Fruit fly (Drosophila melanogaster) whole organism, embryonic: ENCODE data around the gene BBIP1.

Experiments used
- CG1233 ChIP-seq: fragments of 200-800 bp; sonication (Bioruptor generic); optimal IDR thresholded peaks from 4 replicates; lab custom pipeline; 2018; ENCODE audit warnings: missing biosample characterization, mild to moderate bottlenecking, missing genetic modification characterization
- CG12391 ChIP-seq: fragments of 200-800 bp; sonication (Bioruptor generic); optimal IDR thresholded peaks from 3 replicates; lab custom pipeline; 2018; ENCODE audit warnings: missing biosample characterization, mild to moderate bottlenecking, missing genetic modification characterization, moderate library complexity
- CG13123 ChIP-seq: fragments of 200-800 bp; sonication (Bioruptor generic); optimal IDR thresholded peaks from 2 replicates; lab custom pipeline; 2016; ENCODE audit warnings: missing biosample characterization, missing genetic modification characterization
- CG13287 ChIP-seq: fragments of 200-800 bp; sonication (Bioruptor generic); IDR thresholded peaks from 2 replicates; pipeline ENCODE4 v1.3.6; 2022; ENCODE audit warnings: missing biosample characterization, missing genetic modification characterization; ENCODE audit not compliant: partially characterized antibody
- CG13296 ChIP-seq: fragments of 200-800 bp; sonication (Bioruptor generic); optimal IDR thresholded peaks from 3 replicates; lab custom pipeline; 2018; ENCODE audit warnings: missing biosample characterization, mild to moderate bottlenecking, missing genetic modification characterization
- CG14014 ChIP-seq: fragments of 200-800 bp; sonication (Bioruptor generic); IDR thresholded peaks from 2 replicates; pipeline ENCODE4 v1.3.6; 2022; ENCODE audit warnings: missing biosample characterization, missing genetic modification characterization
- CG14710 ChIP-seq: fragments of 200-800 bp; sonication (Bioruptor generic); optimal IDR thresholded peaks from 3 replicates; lab custom pipeline; 2019; ENCODE audit warnings: missing biosample characterization, mild to moderate bottlenecking, missing genetic modification characterization, moderate library complexity
- CG15011 ChIP-seq: fragments of 200-800 bp; sonication (Bioruptor generic); optimal IDR thresholded peaks from 3 replicates; lab custom pipeline; 2018; ENCODE audit warnings: missing biosample characterization, mild to moderate bottlenecking, missing genetic modification characterization
- CG17385 ChIP-seq: fragments of 200-800 bp; sonication (Bioruptor generic); optimal IDR thresholded peaks from 3 replicates; lab custom pipeline; 2018; ENCODE audit warnings: missing biosample characterization, mild to moderate bottlenecking, missing genetic modification characterization
- CG2199 ChIP-seq: fragments of 200-800 bp; sonication (Bioruptor generic); IDR thresholded peaks from 3 replicates; pipeline ENCODE4 v1.3.6; 2022; ENCODE audit warnings: missing biosample characterization, missing genetic modification characterization
- CG3065 ChIP-seq: fragments of 200-800 bp; sonication (Bioruptor generic); optimal IDR thresholded peaks from 2 replicates; lab custom pipeline; 2016; ENCODE audit warnings: missing biosample characterization, missing genetic modification characterization
- CG34376 ChIP-seq: fragments of 200-800 bp; sonication (Bioruptor generic); optimal IDR thresholded peaks from 2 replicates; lab custom pipeline; 2018; ENCODE audit warnings: missing biosample characterization, mild to moderate bottlenecking, missing genetic modification characterization
- CG43689 ChIP-seq: fragments of 200-800 bp; sonication (Bioruptor generic); IDR thresholded peaks from 2 replicates; pipeline ENCODE4 v1.3.6; 2022; ENCODE audit warnings: missing biosample characterization, missing genetic modification characterization
- CG4424 ChIP-seq: fragments of 200-800 bp; sonication (Bioruptor generic); optimal IDR thresholded peaks from 3 replicates; lab custom pipeline; 2016; ENCODE audit warnings: missing biosample characterization, missing genetic modification characterization
- CG4617 ChIP-seq: fragments of 200-800 bp; sonication (Bioruptor generic); optimal IDR thresholded peaks from 3 replicates; lab custom pipeline; 2016; ENCODE audit warnings: missing biosample characterization, missing genetic modification characterization, borderline replicate concordance
- CG4854 ChIP-seq: fragments of 200-800 bp; sonication (Bioruptor generic); optimal IDR thresholded peaks from 2 replicates; lab custom pipeline; 2016; ENCODE audit warnings: missing biosample characterization, missing genetic modification characterization, inconsistent platforms
- CG8359 ChIP-seq: fragments of 200-800 bp; sonication (Bioruptor generic); optimal IDR thresholded peaks from 2 replicates; lab custom pipeline; 2017; ENCODE audit warnings: missing biosample characterization, mild to moderate bottlenecking, missing genetic modification characterization, borderline replicate concordance
- CG9817 ChIP-seq: fragments of 200-800 bp; sonication (Bioruptor generic); optimal IDR thresholded peaks from 2 replicates; lab custom pipeline; 2018; ENCODE audit warnings: missing biosample characterization, mild to moderate bottlenecking, missing genetic modification characterization, moderate library complexity
- CkIIα-i1 ChIP-seq: fragments of 200-800 bp; sonication (Bioruptor generic); IDR thresholded peaks from 2 replicates; pipeline ENCODE4 v1.3.6; 2022; ENCODE audit warnings: missing biosample characterization, missing genetic modification characterization
- Fer1 ChIP-seq: fragments of 200-800 bp; sonication (Bioruptor generic); optimal IDR thresholded peaks from 2 replicates; lab custom pipeline; 2017; ENCODE audit warnings: missing biosample characterization, mild to moderate bottlenecking, missing genetic modification characterization
- HHEX ChIP-seq: fragments of 200-800 bp; sonication (Bioruptor generic); optimal IDR thresholded peaks from 3 replicates; lab custom pipeline; 2017; ENCODE audit warnings: missing biosample characterization, mild to moderate bottlenecking, missing genetic modification characterization, missing genetic modification reagents
- HLH3B ChIP-seq: fragments of 200-800 bp; sonication (Bioruptor generic); IDR thresholded peaks from 2 replicates; pipeline ENCODE4 v1.3.6; 2022; ENCODE audit warnings: missing biosample characterization, missing genetic modification characterization
- Hr51 ChIP-seq, 2 experiments: fragments of 200-800 bp; sonication (Bioruptor generic); optimal IDR thresholded peaks; 2 replicates in 1 of 2; 3 replicates in 1 of 2; lab custom pipeline; 2016 to 2018; ENCODE audit warnings: missing biosample characterization in 2 of 2, missing genetic modification characterization in 2 of 2, mild to moderate bottlenecking in 1 of 2, moderate library complexity in 1 of 2
- Lhr ChIP-seq: fragments of 200-800 bp; sonication (Bioruptor generic); optimal IDR thresholded peaks from 3 replicates; lab custom pipeline; 2017; ENCODE audit warnings: mild to moderate bottlenecking, missing biosample characterization, missing genetic modification reagents, missing genetic modification characterization
- MTF-1 ChIP-seq: fragments of 200-800 bp; sonication (Bioruptor generic); optimal IDR thresholded peaks from 2 replicates; lab custom pipeline; 2018; ENCODE audit warnings: missing biosample characterization, mild to moderate bottlenecking, missing genetic modification characterization, borderline replicate concordance
- Nf-YA ChIP-seq: fragments of 200-800 bp; sonication (Bioruptor generic); IDR thresholded peaks from 2 replicates; pipeline ENCODE4 v1.3.6; 2022; ENCODE audit warnings: missing biosample characterization, missing genetic modification characterization
- Optix ChIP-seq: fragments of 200-800 bp; sonication (Bioruptor generic); IDR thresholded peaks from 3 replicates; pipeline ENCODE4 v1.3.6; 2022; ENCODE audit warnings: missing biosample characterization, missing genetic modification characterization
- Ptx1 ChIP-seq: fragments of 200-800 bp; sonication (Bioruptor generic); IDR thresholded peaks from 2 replicates; pipeline ENCODE4 v1.3.6; 2022; ENCODE audit warnings: missing biosample characterization, missing genetic modification characterization
- Ravus ChIP-seq: fragments of 200-800 bp; sonication (Bioruptor generic); IDR thresholded peaks from 2 replicates; pipeline ENCODE4 v1.3.6; 2022; ENCODE audit warnings: missing biosample characterization, missing genetic modification characterization
- Rfx ChIP-seq: fragments of 200-800 bp; sonication (Bioruptor generic); IDR thresholded peaks from 2 replicates; pipeline ENCODE4 v1.3.6; 2022; ENCODE audit warnings: missing biosample characterization, missing genetic modification characterization
- Sin3A ChIP-seq: fragments of >200 bp; optimal IDR thresholded peaks from 2 replicates; lab custom pipeline; 2018
- Ssrp ChIP-seq: fragments of 200-800 bp; sonication (Bioruptor generic); optimal IDR thresholded peaks from 2 replicates; lab custom pipeline; 2018; ENCODE audit warnings: missing biosample characterization, mild to moderate bottlenecking, missing genetic modification characterization, moderate library complexity
- Stat92E ChIP-seq, 3 experiments: fragments of >200 bp in 2 of 3; fragments of 200-800 bp in 1 of 3; sonication (Bioruptor generic) in 1 of 3; optimal IDR thresholded peaks; 2 replicates each; lab custom pipeline; 2017 to 2019; ENCODE audit warnings: missing biosample characterization in 3 of 3, missing genetic modification characterization in 3 of 3, mild to moderate bottlenecking in 1 of 3, moderate library complexity in 1 of 3
- ab ChIP-seq: fragments of 200-800 bp; sonication (Bioruptor generic); optimal IDR thresholded peaks from 2 replicates; lab custom pipeline; 2016; ENCODE audit warnings: missing biosample characterization, missing genetic modification characterization
- bcd ChIP-seq: fragments of 200-800 bp; sonication (Bioruptor generic); optimal IDR thresholded peaks from 2 replicates; lab custom pipeline; 2017; ENCODE audit warnings: missing biosample characterization, mild to moderate bottlenecking, missing genetic modification characterization
- bowl ChIP-seq: fragments of 200-800 bp; sonication (Bioruptor generic); IDR thresholded peaks from 2 replicates; pipeline ENCODE4 v1.3.6; 2022; ENCODE audit warnings: missing biosample characterization, missing genetic modification characterization
- chif ChIP-seq, 2 experiments: fragments of 200-800 bp; sonication (Bioruptor generic); optimal IDR thresholded peaks; 3 replicates each; lab custom pipeline; 2016; ENCODE audit warnings: missing biosample characterization in 2 of 2, missing genetic modification characterization in 2 of 2
- chinmo ChIP-seq: fragments of 200-800 bp; sonication (Bioruptor generic); IDR thresholded peaks from 4 replicates; pipeline ENCODE4 v1.3.6; 2022; ENCODE audit warnings: missing biosample characterization, missing genetic modification characterization; ENCODE audit not compliant: partially characterized antibody
- dati ChIP-seq: fragments of 200-800 bp; sonication (Bioruptor generic); IDR thresholded peaks from 2 replicates; pipeline ENCODE4 v1.3.6; 2022; ENCODE audit warnings: missing biosample characterization, missing genetic modification characterization
- fd3F ChIP-seq: fragments of 200-800 bp; sonication (Bioruptor generic); optimal IDR thresholded peaks from 2 replicates; lab custom pipeline; 2018; ENCODE audit warnings: missing biosample characterization, mild to moderate bottlenecking, missing genetic modification characterization, moderate library complexity
- lab ChIP-seq: fragments of 200-800 bp; sonication (Bioruptor generic); optimal IDR thresholded peaks from 3 replicates; lab custom pipeline; 2017; ENCODE audit warnings: missing biosample characterization, missing genetic modification characterization, mild to moderate bottlenecking, moderate library complexity, missing genetic modification reagents
- psq ChIP-seq: fragments of 200-800 bp; sonication (Bioruptor generic); optimal IDR thresholded peaks from 2 replicates; lab custom pipeline; 2017; ENCODE audit warnings: missing biosample characterization, missing genetic modification characterization
- row ChIP-seq: fragments of 200-800 bp; sonication (Bioruptor generic); IDR thresholded peaks from 3 replicates; pipeline ENCODE4 v1.3.6; 2022; ENCODE audit warnings: missing biosample characterization, missing genetic modification characterization
- schlank ChIP-seq: fragments of 200-800 bp; sonication (Bioruptor generic); optimal IDR thresholded peaks from 2 replicates; lab custom pipeline; 2018; ENCODE audit warnings: missing biosample characterization, mild to moderate bottlenecking, missing genetic modification characterization
- slou ChIP-seq: fragments of 200-800 bp; sonication (Bioruptor generic); optimal IDR thresholded peaks from 3 replicates; lab custom pipeline; 2016; ENCODE audit warnings: missing biosample characterization, missing genetic modification characterization
- ssp ChIP-seq: fragments of 200-800 bp; sonication (Bioruptor generic); IDR thresholded peaks from 2 replicates; pipeline ENCODE4 v1.3.6; 2022; ENCODE audit warnings: missing biosample characterization, missing genetic modification characterization
- ttk ChIP-seq: fragments of 200-800 bp; sonication (Bioruptor generic); IDR thresholded peaks from 2 replicates; pipeline ENCODE4 v2.1.2; 2022; ENCODE audit warnings: missing biosample characterization, missing genetic modification characterization
- twi ChIP-seq: fragments of 200-800 bp; optimal IDR thresholded peaks from 2 replicates; lab custom pipeline; 2019; ENCODE audit warnings: missing biosample characterization, mild to moderate bottlenecking, missing genetic modification characterization, moderate library complexity
- unpg ChIP-seq: fragments of 200-800 bp; sonication (Bioruptor generic); optimal IDR thresholded peaks from 3 replicates; lab custom pipeline; 2018; ENCODE audit warnings: missing biosample characterization, mild to moderate bottlenecking, missing genetic modification characterization, moderate library complexity
- zfh1 ChIP-seq: fragments of 200-800 bp; sonication (Bioruptor generic); IDR thresholded peaks from 3 replicates; pipeline ENCODE4 v1.3.6; 2022; ENCODE audit warnings: missing biosample characterization, missing genetic modification characterization

The BBIP1 gene

DNA sequence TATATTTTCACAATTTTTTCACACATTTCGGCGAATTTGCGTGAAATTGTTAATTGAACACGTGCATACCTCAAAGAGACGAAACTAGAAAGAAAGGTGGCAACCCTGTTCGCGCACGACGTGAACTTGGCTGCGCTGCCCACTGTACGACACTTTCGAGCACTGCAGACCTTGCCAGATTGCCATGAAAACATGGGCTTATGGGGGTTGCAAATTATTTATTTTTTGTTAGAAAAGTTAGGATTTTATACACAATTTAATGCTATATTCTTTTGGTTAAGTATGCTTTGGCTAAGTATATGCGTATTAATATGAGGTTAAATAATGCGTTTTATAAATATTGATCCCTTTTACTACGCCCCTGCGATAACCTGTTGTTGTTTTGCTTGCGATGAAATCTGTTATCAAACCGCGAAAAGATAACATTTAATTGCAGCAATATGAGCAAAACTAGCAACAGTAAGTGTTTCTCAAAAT lies 3.0 kb upstream of the BBIP1 start, which contains the start of the genes RpL34b and CG8132 (continued):
- peak; percentile 92 for TF ChIP-seq CG15011 (GFP tag; lab: Kevin White, UChicago)
- TF ChIP-seq Lhr (GFP tag; lab: Kevin White, UChicago), result peak; percentile 97
- peak; percentile 89 for TF ChIP-seq CG43689 (GFP tag; lab: Robert Waterston, UW)
- TF ChIP-seq Ravus (GFP tag; lab: Robert Waterston, UW), result peak; percentile 79
- TF ChIP-seq CkIIα-i1 (GFP tag; lab: Robert Waterston, UW), result peak; percentile 84
- peak; percentile 91 for TF ChIP-seq CG17385 (GFP tag; lab: Kevin White, UChicago)
- peak; percentile 86 for TF ChIP-seq Optix (GFP tag; lab: Robert Waterston, UW)
- peak; percentile 95 for TF ChIP-seq CG4854 (GFP tag; lab: Kevin White, UChicago)
- peak; percentile 97 for TF ChIP-seq zfh1 (GFP tag; lab: Robert Waterston, UW)
- peak; percentile 81 for TF ChIP-seq bowl (GFP tag; lab: Robert Waterston, UW)
- peak; percentile 88 for TF ChIP-seq Sin3A (lab: Kevin White, UChicago)
- peak; percentile 94 for TF ChIP-seq CG2199 (GFP tag; lab: Robert Waterston, UW)
- TF ChIP-seq Rfx (GFP tag; lab: Robert Waterston, UW), result peak; percentile 99
- TF ChIP-seq twi (tag; lab: Kevin White, UChicago), result peak; percentile 92
- TF ChIP-seq CG13123, result peak; percentile 100
- TF ChIP-seq CG4617, result peak; percentile 99
- TF ChIP-seq lab (GFP tag; lab: Kevin White, UChicago), result peak; percentile 98
- peak; percentile 96 for TF ChIP-seq HHEX (GFP tag; lab: Kevin White, UChicago)
- TF ChIP-seq chif (GFP tag; optimal IDR thresholded peaks at IDR 0.05; lab: Kevin White, UChicago), result peak; percentile 94 to 97
- TF ChIP-seq CG12391 (tag; lab: Kevin White, UChicago), result peak; percentile 97
- TF ChIP-seq bcd (GFP tag; lab: Kevin White, UChicago), result peak; percentile 97
- TF ChIP-seq unpg (GFP tag; lab: Kevin White, UChicago), result peak; percentile 97
- TF ChIP-seq ab (GFP tag; lab: Kevin White, UChicago), result peak; percentile 87
- TF ChIP-seq CG8359 (GFP tag; lab: Kevin White, UChicago), result peak; percentile 80
- TF ChIP-seq HLH3B (GFP tag; lab: Robert Waterston, UW), result peak; percentile 93
- TF ChIP-seq Hr51 (GFP tag; optimal IDR thresholded peaks at IDR 0.05; lab: Kevin White, UChicago), result peak; percentile 94 to 97
- peak; percentile 95 for TF ChIP-seq CG4424 (GFP tag; lab: Kevin White, UChicago)
- TF ChIP-seq ttk (GFP tag; lab: Robert Waterston, UW), result peak; percentile 95
- TF ChIP-seq dati (GFP tag; lab: Robert Waterston, UW), result peak; percentile 89
- 0 out of 4 replicates have a peak, but pooled peaks have one; percentile 16 for TF ChIP-seq chinmo (GFP tag; lab: Robert Waterston, UW)
- peak; percentile 94 for TF ChIP-seq CG14014
- peak; percentile 97 for TF ChIP-seq row
- peak; percentile 95 for TF ChIP-seq slou
- TF ChIP-seq Ptx1 (GFP tag; lab: Robert Waterston, UW), result peak; percentile 97
- TF ChIP-seq ssp (GFP tag; lab: Robert Waterston, UW), result peak; percentile 90
- peak; percentile 83 for TF ChIP-seq Nf-YA (GFP tag; lab: Robert Waterston, UW)
- peak; percentile 96 for TF ChIP-seq Fer1 (GFP tag; lab: Kevin White, UChicago)
- peak; percentile 88 for TF ChIP-seq CG3065 (GFP tag; lab: Kevin White, UChicago)
- peak; percentile 98 for TF ChIP-seq CG9817
- peak; percentile 96 for TF ChIP-seq schlank (tag; lab: Kevin White, UChicago)
- TF ChIP-seq CG13287, result peak; percentile 46
- TF ChIP-seq Stat92E (GFP tag; optimal IDR thresholded peaks at IDR 0.05; lab: Kevin White, UChicago), result peak in 1 of 3 experiments; percentile 73
- peak; percentile 87 for TF ChIP-seq psq (GFP tag; lab: Kevin White, UChicago)
- peak; percentile 97 for TF ChIP-seq CG13296 (GFP tag; lab: Kevin White, UChicago)
- peak; percentile 93 for TF ChIP-seq Ssrp (tag; lab: Kevin White, UChicago)
- TF ChIP-seq CG1233 (GFP tag; lab: Kevin White, UChicago), result peak; percentile 96
- peak; percentile 95 for TF ChIP-seq MTF-1 (GFP tag; lab: Kevin White, UChicago)
- peak; percentile 95 for TF ChIP-seq CG14710 (tag; lab: Kevin White, UChicago)
- peak; percentile 95 for TF ChIP-seq fd3F (GFP tag; lab: Kevin White, UChicago)
- TF ChIP-seq CG34376 (GFP tag; lab: Kevin White, UChicago), result peak; percentile 99
